Worm (Caenorhabditis elegans) whole organism, L4 larva: Measurements from ENCODE around the gene C02B8.1.

Experiments
- F26F4.8 ChIP-seq: fragments of 200-800 bp; sonication (Bioruptor generic); conservative IDR thresholded peaks from 2 replicates; pipeline ENCODE4 v1.3.6; 2022; ENCODE audit warnings: missing genetic modification characterization, missing compliant biosample characterization
- ceh-82 ChIP-seq: sonication (generic microtip); optimal IDR thresholded peaks from 2 replicates; lab custom pipeline; 2017; ENCODE audit warnings: missing biosample characterization, missing genetic modification characterization
- lin-15B ChIP-seq: fragments of 150-350 bp; sonication (generic microtip); optimal IDR thresholded peaks from 3 replicates; lab custom pipeline; 2014; ENCODE audit warnings: missing biosample characterization, missing genetic modification characterization
- mes-2 ChIP-seq: sonication (generic microtip); optimal IDR thresholded peaks from 2 replicates; lab custom pipeline; 2016; ENCODE audit warnings: missing genotype, mild to moderate bottlenecking, missing genetic modification characterization, missing compliant biosample characterization; ENCODE audit not compliant: poor library complexity, severe bottlenecking
- tag-97 ChIP-seq: fragments of 200-800 bp; sonication (Bioruptor generic); IDR thresholded peaks from 2 replicates; pipeline ENCODE4 v1.3.6; 2022; ENCODE audit warnings: missing genetic modification characterization, missing compliant biosample characterization

ce11 chrX:8148993-8149392, 1.5 kb downstream of the C02B8.1 start:
- TF ChIP-seq tag-97 (GFP tag; lab: Robert Waterston, UW) = no peak
- TF ChIP-seq mes-2 (tag; lab: Kevin White, UChicago) = no peak
- no peak for TF ChIP-seq lin-15B (tag; lab: Kevin White, UChicago)
- no peak for TF ChIP-seq ceh-82 (tag; lab: Kevin White, UChicago)
- no peak for TF ChIP-seq F26F4.8 (GFP tag; lab: Robert Waterston, UW)
